Fruit fly (Drosophila melanogaster): ENCODE measurements around the gene btsz.

btsz gene

dm6 chr3R:14847844-14848243, 27.4 kb downstream of the btsz start (continued):
- TF ChIP-seq topi (GFP tag; optimal IDR thresholded peaks at IDR 0.05), result no peak
- TF ChIP-seq Gug (GFP tag; IDR thresholded peaks at IDR 0.05), result no peak
- TF ChIP-seq CG7368 (GFP tag; optimal IDR thresholded peaks at IDR 0.05), result no peak
- peak in 1 of 2 experiments; percentile 41 for TF ChIP-seq ss (GFP tag; optimal IDR thresholded peaks at IDR 0.05)
- no peak for TF ChIP-seq fd85E (GFP tag; optimal IDR thresholded peaks at IDR 0.05)
- no peak for TF ChIP-seq Eip93F (GFP tag; optimal IDR thresholded peaks at IDR 0.05)
- TF ChIP-seq fkh (GFP tag; optimal IDR thresholded peaks at IDR 0.05), result no peak
- TF ChIP-seq CG16779 (tag; optimal IDR thresholded peaks at IDR 0.05), result no peak
- no peak for TF ChIP-seq vri (GFP tag; optimal IDR thresholded peaks at IDR 0.05)
- no peak for TF ChIP-seq dac (GFP tag; optimal IDR thresholded peaks at IDR 0.05)
- TF ChIP-seq CG34406 (GFP tag; optimal IDR thresholded peaks at IDR 0.05), result no peak
- no peak for TF ChIP-seq CG8632 (GFP tag; optimal IDR thresholded peaks at IDR 0.05)
- peak; percentile 5 for TF ChIP-seq CG4318 (GFP tag; optimal IDR thresholded peaks at IDR 0.05)
- no peak for TF ChIP-seq net (GFP tag; optimal IDR thresholded peaks at IDR 0.05)
- peak; percentile 58 for TF ChIP-seq dsx (GFP tag; optimal IDR thresholded peaks at IDR 0.05; ENCODE audit: poor library complexity, severe bottlenecking)
- peak; percentile 19 for TF ChIP-seq Sox14 (GFP tag; optimal IDR thresholded peaks at IDR 0.05)
- peak; percentile 5 for TF ChIP-seq CG10631 (GFP tag; optimal IDR thresholded peaks at IDR 0.05)
- TF ChIP-seq CG10669 (GFP tag; optimal IDR thresholded peaks at IDR 0.05), result peak; percentile 50
- no peak for TF ChIP-seq CG11294 (GFP tag; IDR thresholded peaks at IDR 0.05)
- no peak for TF ChIP-seq Met (GFP tag; optimal IDR thresholded peaks at IDR 0.05)
- TF ChIP-seq OdsH (GFP tag; optimal IDR thresholded peaks at IDR 0.05), result peak; percentile 24
- peak; percentile 40 for TF ChIP-seq fd59A (GFP tag; optimal IDR thresholded peaks at IDR 0.05)
- TF ChIP-seq CG8319 (GFP tag; optimal IDR thresholded peaks at IDR 0.05), result no peak
- no peak for TF ChIP-seq Lpt (GFP tag; optimal IDR thresholded peaks at IDR 0.05)

dm6 chr3R:14846924-14847599, 28.2 kb downstream of the btsz start:
- TF ChIP-seq CG16779 (tag; optimal IDR thresholded peaks at IDR 0.05) (peak; percentile 46), CG8119 (GFP tag; IDR thresholded peaks at IDR 0.05) (peak; percentile 86), Sox14 (GFP tag; optimal IDR thresholded peaks at IDR 0.05) (peak; percentile 72), spab (GFP tag; optimal IDR thresholded peaks at IDR 0.05) (peak; percentile 40), salr (GFP tag; optimal IDR thresholded peaks at IDR 0.05) (peak in 1 of 2 experiments; percentile 85), topi (GFP tag; optimal IDR thresholded peaks at IDR 0.05) (peak; percentile 2), CG7368 (GFP tag; optimal IDR thresholded peaks at IDR 0.05) (peak; percentile 63), CG3919 (GFP tag; optimal IDR thresholded peaks at IDR 0.05) (peak; percentile 86), lz (GFP tag; optimal IDR thresholded peaks at IDR 0.05) (peak; percentile 37), CG32006 (GFP tag; optimal IDR thresholded peaks at IDR 0.05) (peak; percentile 93), Hr4 (GFP tag; optimal IDR thresholded peaks at IDR 0.05) (peak; percentile 92), Eip93F (GFP tag; optimal IDR thresholded peaks at IDR 0.05) (no peak), dsx (GFP tag; optimal IDR thresholded peaks at IDR 0.05; ENCODE audit: poor library complexity, severe bottlenecking) (peak; percentile 37), fd85E (GFP tag; optimal IDR thresholded peaks at IDR 0.05) (no peak), CG3032 (tag; optimal IDR thresholded peaks at IDR 0.05) (no peak), svp (GFP tag) (peak; percentile 70), pdm3 (GFP tag; optimal IDR thresholded peaks at IDR 0.05) (peak; percentile 73), CG9139 (GFP tag; optimal IDR thresholded peaks at IDR 0.05) (no peak), OdsH (GFP tag; optimal IDR thresholded peaks at IDR 0.05) (peak; percentile 82), CG6792 (GFP tag; optimal IDR thresholded peaks at IDR 0.05) (peak; percentile 69), CG6854 (GFP tag; optimal IDR thresholded peaks at IDR 0.05) (no peak), CG11762 (GFP tag; optimal IDR thresholded peaks at IDR 0.05; ENCODE audit: insufficient read depth) (peak; percentile 68), fd59A (GFP tag; optimal IDR thresholded peaks at IDR 0.05) (peak; percentile 13), CG11294 (GFP tag; IDR thresholded peaks at IDR 0.05) (peak; percentile 57), CG11902 (GFP tag; optimal IDR thresholded peaks at IDR 0.05) (peak; percentile 42), CG6808 (GFP tag; optimal IDR thresholded peaks at IDR 0.05) (peak; percentile 45), CG34406 (GFP tag; optimal IDR thresholded peaks at IDR 0.05) (peak; percentile 67), Sox102F (GFP tag; optimal IDR thresholded peaks at IDR 0.05) (no peak), eg (GFP tag; IDR thresholded peaks at IDR 0.05) (peak; percentile 86), Hr38 (GFP tag; optimal IDR thresholded peaks at IDR 0.05) (peak; percentile 52), CG10669 (GFP tag; optimal IDR thresholded peaks at IDR 0.05) (peak; percentile 57), Gug (GFP tag; IDR thresholded peaks at IDR 0.05) (peak; percentile 71), Eip75B (GFP tag; optimal IDR thresholded peaks at IDR 0.05) (peak; percentile 65), Smox (GFP tag; optimal IDR thresholded peaks at IDR 0.05) (no peak), Blimp-1 (GFP tag; optimal IDR thresholded peaks at IDR 0.05) (peak; percentile 95), Hr39 (GFP tag; optimal IDR thresholded peaks at IDR 0.05) (peak; percentile 41)

Measured in whole organism, prepupa.